Fruit fly (Drosophila melanogaster) whole organism, embryonic: ENCODE data around the gene CG34163.
A peak's percentile ranks its signal among the peaks of the same experiment; 100 is the strongest.

Source experiments
- Antp ChIP-seq: fragments of 200-800 bp; sonication (Bioruptor generic); optimal IDR thresholded peaks from 3 replicates; lab custom pipeline; 2016; ENCODE audit warnings: missing biosample characterization, missing genetic modification characterization
- Asciz ChIP-seq: fragments of 200-800 bp; sonication (Bioruptor generic); optimal IDR thresholded peaks from 2 replicates; lab custom pipeline; 2017; ENCODE audit warnings: missing biosample characterization, mild to moderate bottlenecking, missing genetic modification characterization, missing genetic modification reagents
- Atf6 ChIP-seq: fragments of 200-800 bp; sonication (Bioruptor generic); IDR thresholded peaks from 2 replicates; pipeline ENCODE4 v1.3.6; 2022; ENCODE audit warnings: missing biosample characterization, missing genetic modification characterization
- Bgb ChIP-seq: fragments of 200-800 bp; sonication (Bioruptor generic); IDR thresholded peaks from 2 replicates; pipeline ENCODE4 v1.3.6; 2022; ENCODE audit warnings: missing biosample characterization, missing genetic modification characterization; ENCODE audit not compliant: partially characterized antibody
- CG1024 ChIP-seq: fragments of 200-800 bp; sonication (Bioruptor generic); IDR thresholded peaks from 2 replicates; pipeline ENCODE4 v1.3.6; 2022; ENCODE audit warnings: missing biosample characterization, missing genetic modification characterization
- CG10543 ChIP-seq: fragments of 200-800 bp; sonication (Bioruptor generic); optimal IDR thresholded peaks from 3 replicates; lab custom pipeline; 2017; ENCODE audit warnings: missing biosample characterization, mild to moderate bottlenecking, missing genetic modification characterization, moderate library complexity
- CG1233 ChIP-seq: fragments of 200-800 bp; sonication (Bioruptor generic); optimal IDR thresholded peaks from 4 replicates; lab custom pipeline; 2018; ENCODE audit warnings: missing biosample characterization, mild to moderate bottlenecking, missing genetic modification characterization
- CG12391 ChIP-seq: fragments of 200-800 bp; sonication (Bioruptor generic); optimal IDR thresholded peaks from 3 replicates; lab custom pipeline; 2018; ENCODE audit warnings: missing biosample characterization, mild to moderate bottlenecking, missing genetic modification characterization, moderate library complexity
- CG13123 ChIP-seq: fragments of 200-800 bp; sonication (Bioruptor generic); optimal IDR thresholded peaks from 2 replicates; lab custom pipeline; 2016; ENCODE audit warnings: missing biosample characterization, missing genetic modification characterization
- CG13287 ChIP-seq: fragments of 200-800 bp; sonication (Bioruptor generic); IDR thresholded peaks from 2 replicates; pipeline ENCODE4 v1.3.6; 2022; ENCODE audit warnings: missing biosample characterization, missing genetic modification characterization; ENCODE audit not compliant: partially characterized antibody
- CG15011 ChIP-seq: fragments of 200-800 bp; sonication (Bioruptor generic); optimal IDR thresholded peaks from 3 replicates; lab custom pipeline; 2018; ENCODE audit warnings: missing biosample characterization, mild to moderate bottlenecking, missing genetic modification characterization
- CG16779 ChIP-seq: fragments of 200-800 bp; sonication (Bioruptor generic); IDR thresholded peaks from 2 replicates; pipeline ENCODE4 v1.3.6; 2022; ENCODE audit warnings: missing biosample characterization, missing genetic modification characterization
- CG17328 ChIP-seq: fragments of 200-800 bp; sonication (Bioruptor generic); IDR thresholded peaks from 2 replicates; pipeline ENCODE4 v1.3.6; 2022; ENCODE audit warnings: missing biosample characterization, missing genetic modification characterization
- CG17829 ChIP-seq: fragments of 200-800 bp; optimal IDR thresholded peaks from 2 replicates; lab custom pipeline; 2019; ENCODE audit warnings: missing biosample characterization, mild to moderate bottlenecking, missing genetic modification characterization, moderate library complexity
- CG17912 ChIP-seq: fragments of 200-800 bp; sonication (Bioruptor generic); optimal IDR thresholded peaks from 2 replicates; lab custom pipeline; 2018; ENCODE audit warnings: missing biosample characterization, mild to moderate bottlenecking, missing genetic modification characterization
- CG1832 ChIP-seq: fragments of 200-800 bp; sonication (Bioruptor generic); optimal IDR thresholded peaks from 2 replicates; lab custom pipeline; 2017; ENCODE audit warnings: missing biosample characterization, mild to moderate bottlenecking, missing genetic modification characterization, inconsistent platforms
- CG2116 ChIP-seq: fragments of 200-800 bp; sonication (Bioruptor generic); optimal IDR thresholded peaks from 3 replicates; lab custom pipeline; 2018; ENCODE audit warnings: missing biosample characterization, mild to moderate bottlenecking, missing genetic modification characterization
- CG2678 ChIP-seq: fragments of 200-800 bp; sonication (Bioruptor generic); optimal IDR thresholded peaks from 3 replicates; lab custom pipeline; 2019; ENCODE audit warnings: missing biosample characterization, mild to moderate bottlenecking, missing genetic modification characterization, moderate library complexity
- CG30431 ChIP-seq: fragments of 200-800 bp; sonication (Bioruptor generic); optimal IDR thresholded peaks from 2 replicates; lab custom pipeline; 2017; ENCODE audit warnings: missing biosample characterization, missing genetic modification characterization
- CG31388 ChIP-seq: fragments of 200-800 bp; sonication (Bioruptor generic); optimal IDR thresholded peaks from 2 replicates; lab custom pipeline; 2016; ENCODE audit warnings: missing biosample characterization, missing genetic modification characterization
- CG32532 ChIP-seq: fragments of 200-800 bp; sonication (Bioruptor generic); IDR thresholded peaks from 2 replicates; pipeline ENCODE4 v1.3.6; 2022; ENCODE audit warnings: missing biosample characterization, missing genetic modification characterization
- CG33557 ChIP-seq: fragments of 200-800 bp; sonication (Bioruptor generic); optimal IDR thresholded peaks from 2 replicates; lab custom pipeline; 2019; ENCODE audit warnings: missing biosample characterization, mild to moderate bottlenecking, missing genetic modification characterization, moderate library complexity
- CG4617 ChIP-seq: fragments of 200-800 bp; sonication (Bioruptor generic); optimal IDR thresholded peaks from 3 replicates; lab custom pipeline; 2016; ENCODE audit warnings: missing biosample characterization, missing genetic modification characterization, borderline replicate concordance
- CG5245 ChIP-seq: fragments of 200-800 bp; sonication (Bioruptor generic); optimal IDR thresholded peaks from 3 replicates; lab custom pipeline; 2016; ENCODE audit warnings: missing biosample characterization, missing genetic modification characterization
- CG7271 ChIP-seq: fragments of 200-800 bp; sonication (Bioruptor generic); optimal IDR thresholded peaks from 2 replicates; lab custom pipeline; 2018; ENCODE audit warnings: missing biosample characterization, mild to moderate bottlenecking, missing genetic modification characterization, moderate library complexity
- CG8089 ChIP-seq: fragments of 200-800 bp; sonication (Bioruptor generic); optimal IDR thresholded peaks from 3 replicates; lab custom pipeline; 2016; ENCODE audit warnings: missing biosample characterization, missing genetic modification characterization
- CG8944 ChIP-seq: fragments of 200-800 bp; sonication (Bioruptor generic); optimal IDR thresholded peaks from 3 replicates; lab custom pipeline; 2016; ENCODE audit warnings: missing biosample characterization, missing genetic modification characterization
- CG9817 ChIP-seq: fragments of 200-800 bp; sonication (Bioruptor generic); optimal IDR thresholded peaks from 2 replicates; lab custom pipeline; 2018; ENCODE audit warnings: missing biosample characterization, mild to moderate bottlenecking, missing genetic modification characterization, moderate library complexity
- CoRest ChIP-seq: fragments of 200-800 bp; sonication (Bioruptor generic); optimal IDR thresholded peaks from 3 replicates; lab custom pipeline; 2018; ENCODE audit warnings: missing biosample characterization, mild to moderate bottlenecking, missing genetic modification characterization, moderate library complexity
- D19B ChIP-seq: fragments of 200-800 bp; sonication (Bioruptor generic); optimal IDR thresholded peaks from 2 replicates; lab custom pipeline; 2017; ENCODE audit warnings: missing biosample characterization, mild to moderate bottlenecking, missing genetic modification characterization
- Dip2 ChIP-seq: fragments of 200-800 bp; sonication (Bioruptor generic); IDR thresholded peaks from 2 replicates; pipeline ENCODE4 v1.3.6; 2022; ENCODE audit warnings: missing biosample characterization, missing genetic modification characterization
- Ets65A ChIP-seq: fragments of 200-800 bp; sonication (Bioruptor generic); peaks from one replicate; lab custom pipeline; 2016; ENCODE audit warnings: missing biosample characterization, missing genetic modification characterization
- Fer2 ChIP-seq: fragments of 200-800 bp; sonication (Bioruptor generic); optimal IDR thresholded peaks from 2 replicates; lab custom pipeline; 2018; ENCODE audit warnings: missing biosample characterization, mild to moderate bottlenecking, missing genetic modification characterization, moderate library complexity
- H2.0 ChIP-seq: fragments of 200-800 bp; sonication (Bioruptor generic); IDR thresholded peaks from 2 replicates; pipeline ENCODE4 v1.3.6; 2022; ENCODE audit warnings: missing biosample characterization, missing genetic modification characterization
- Hr39 ChIP-seq: fragments of >200 bp; optimal IDR thresholded peaks from 2 replicates; lab custom pipeline; 2017
- Sin3A ChIP-seq: fragments of >200 bp; optimal IDR thresholded peaks from 2 replicates; lab custom pipeline; 2018
- Sox100B ChIP-seq: fragments of 200-800 bp; sonication (Bioruptor generic); optimal IDR thresholded peaks from 3 replicates; lab custom pipeline; 2018; ENCODE audit warnings: missing biosample characterization, mild to moderate bottlenecking, missing genetic modification characterization
- Ssrp ChIP-seq: fragments of 200-800 bp; sonication (Bioruptor generic); optimal IDR thresholded peaks from 2 replicates; lab custom pipeline; 2018; ENCODE audit warnings: missing biosample characterization, mild to moderate bottlenecking, missing genetic modification characterization, moderate library complexity
- ato ChIP-seq: fragments of 200-800 bp; sonication (Bioruptor generic); IDR thresholded peaks from 2 replicates; pipeline ENCODE4 v1.3.6; 2022; ENCODE audit warnings: missing biosample characterization, missing genetic modification characterization; ENCODE audit not compliant: partially characterized antibody
- cato ChIP-seq: fragments of 200-800 bp; sonication (Bioruptor generic); optimal IDR thresholded peaks from 2 replicates; lab custom pipeline; 2016; ENCODE audit warnings: missing biosample characterization, missing genetic modification characterization, borderline replicate concordance
- dpn ChIP-seq, 2 experiments: fragments of 200-800 bp; sonication (Bioruptor generic); optimal IDR thresholded peaks; 3 replicates each; lab custom pipeline; 2016; ENCODE audit warnings: missing biosample characterization in 2 of 2, missing genetic modification characterization in 2 of 2
- gem ChIP-seq: fragments of 200-800 bp; sonication (Bioruptor generic); optimal IDR thresholded peaks from 2 replicates; lab custom pipeline; 2019; ENCODE audit warnings: missing biosample characterization, mild to moderate bottlenecking, missing genetic modification characterization, moderate library complexity
- lmd ChIP-seq: fragments of 200-800 bp; sonication (Bioruptor generic); IDR thresholded peaks from 2 replicates; pipeline ENCODE4 v1.3.6; 2022; ENCODE audit warnings: missing biosample characterization, missing genetic modification characterization
- nerfin-2 ChIP-seq: fragments of 200-800 bp; sonication (Bioruptor generic); IDR thresholded peaks from 2 replicates; pipeline ENCODE4 v1.3.6; 2022; ENCODE audit warnings: missing biosample characterization, missing genetic modification characterization; ENCODE audit not compliant: partially characterized antibody
- pb ChIP-seq: fragments of 200-800 bp; sonication (Bioruptor generic); optimal IDR thresholded peaks from 3 replicates; lab custom pipeline; 2016; ENCODE audit warnings: missing biosample characterization, missing genetic modification characterization
- peb ChIP-seq: fragments of 200-800 bp; sonication (Bioruptor generic); IDR thresholded peaks from 2 replicates; pipeline ENCODE4 v1.3.6; 2022; ENCODE audit warnings: missing biosample characterization, missing genetic modification characterization
- pum ChIP-seq: fragments of 200-800 bp; sonication (Bioruptor generic); optimal IDR thresholded peaks from 2 replicates; lab custom pipeline; 2016; ENCODE audit warnings: missing biosample characterization, missing genetic modification characterization
- seq ChIP-seq: fragments of 200-800 bp; sonication (Bioruptor generic); IDR thresholded peaks from 2 replicates; pipeline ENCODE4 v1.3.6; 2022; ENCODE audit warnings: missing biosample characterization, missing genetic modification characterization
- tgo ChIP-seq: fragments of 200-800 bp; sonication (Bioruptor generic); IDR thresholded peaks from 3 replicates; pipeline ENCODE4 v1.3.6; 2022; ENCODE audit warnings: missing biosample characterization, missing genetic modification characterization
- zfh1 ChIP-seq: fragments of 200-800 bp; sonication (Bioruptor generic); IDR thresholded peaks from 3 replicates; pipeline ENCODE4 v1.3.6; 2022; ENCODE audit warnings: missing biosample characterization, missing genetic modification characterization

Gene CG34163

dm6 chr2L:12010877-12011666 is 23.0 kb downstream of the CG34163 start (continued):
- peak; percentile 92 for TF ChIP-seq CG1233 (GFP tag; lab: Kevin White, UChicago)
- peak; percentile 82 for TF ChIP-seq CG4617 (GFP tag; lab: Kevin White, UChicago)
- peak; percentile 70 for TF ChIP-seq CG5245 (GFP tag; lab: Kevin White, UChicago)
- TF ChIP-seq peb (GFP tag; lab: Robert Waterston, UW) = no peak
- TF ChIP-seq CG12391 (tag; lab: Kevin White, UChicago) = peak; percentile 92
- TF ChIP-seq CG33557 (GFP tag; lab: Kevin White, UChicago) = peak; percentile 91
- TF ChIP-seq Fer2 (tag; lab: Kevin White, UChicago) = peak; percentile 92
- no peak for TF ChIP-seq zfh1
- peak; percentile 93 for TF ChIP-seq Ets65A (GFP tag; lab: Kevin White, UChicago)
- peak; percentile 82 to 91 for TF ChIP-seq dpn (GFP tag; optimal IDR thresholded peaks at IDR 0.05; lab: Kevin White, UChicago)
- TF ChIP-seq CG8944 (GFP tag; lab: Kevin White, UChicago) = peak; percentile 59
- peak; percentile 38 for TF ChIP-seq Antp (GFP tag; lab: Kevin White, UChicago)
- TF ChIP-seq pb = no peak
- peak; percentile 94 for TF ChIP-seq CG9817 (tag; lab: Kevin White, UChicago)
- peak; percentile 91 for TF ChIP-seq CG1832 (GFP tag; lab: Kevin White, UChicago)
- TF ChIP-seq CG8089 (GFP tag; lab: Kevin White, UChicago) = peak; percentile 48
- TF ChIP-seq gem (tag; lab: Kevin White, UChicago) = peak; percentile 96
- TF ChIP-seq CG16779 (GFP tag; lab: Robert Waterston, UW) = no peak
- no peak for TF ChIP-seq Dip2 (GFP tag; lab: Robert Waterston, UW)
- no peak for TF ChIP-seq Hr39 (lab: Kevin White, UChicago)
- no peak for TF ChIP-seq H2.0 (GFP tag; lab: Robert Waterston, UW)
- TF ChIP-seq Sox100B (GFP tag; lab: Kevin White, UChicago) = peak; percentile 92
- peak; percentile 43 for TF ChIP-seq CG31388
- no peak for TF ChIP-seq lmd
- peak; percentile 67 for TF ChIP-seq D19B (GFP tag; lab: Kevin White, UChicago)
- TF ChIP-seq CG2116 = peak; percentile 51
- no peak for TF ChIP-seq CG1024 (GFP tag; lab: Robert Waterston, UW)
- no peak for TF ChIP-seq CG32532
- TF ChIP-seq ato (GFP tag; lab: Robert Waterston, UW) = no peak
- peak; percentile 70 for TF ChIP-seq cato (GFP tag; lab: Kevin White, UChicago)
- TF ChIP-seq CG13287 (GFP tag; lab: Robert Waterston, UW) = no peak
- TF ChIP-seq CG2678 (tag; lab: Kevin White, UChicago) = peak; percentile 97
- peak; percentile 91 for TF ChIP-seq CG17829 (tag; lab: Kevin White, UChicago)
- TF ChIP-seq Ssrp (tag; lab: Kevin White, UChicago) = peak; percentile 90
- no peak for TF ChIP-seq CG17912
- TF ChIP-seq CG17328 (GFP tag; lab: Robert Waterston, UW) = no peak
- TF ChIP-seq Atf6 (GFP tag; lab: Robert Waterston, UW) = no peak
- peak; percentile 88 for TF ChIP-seq CG30431 (GFP tag; lab: Kevin White, UChicago)
- peak; percentile 67 for TF ChIP-seq pum
- no peak for TF ChIP-seq Sin3A (lab: Kevin White, UChicago)
- TF ChIP-seq tgo (GFP tag; lab: Robert Waterston, UW) = no peak
- TF ChIP-seq CG10543 (GFP tag; lab: Kevin White, UChicago) = peak; percentile 93
- TF ChIP-seq CG13123 = peak; percentile 85
- no peak for TF ChIP-seq Bgb (GFP tag; lab: Robert Waterston, UW)
- peak; percentile 28 for TF ChIP-seq CG7271 (tag; lab: Kevin White, UChicago)
- TF ChIP-seq nerfin-2 (GFP tag; lab: Robert Waterston, UW) = no peak
- peak; percentile 97 for TF ChIP-seq CoRest (tag; lab: Kevin White, UChicago)
- peak; percentile 84 for TF ChIP-seq Asciz (GFP tag; lab: Kevin White, UChicago)
- TF ChIP-seq seq (GFP tag; lab: Robert Waterston, UW) = no peak
- peak; percentile 91 for TF ChIP-seq CG15011 (GFP tag; lab: Kevin White, UChicago)
